Fruit fly (Drosophila melanogaster): ENCODE results near the gene CG15172.

DNA sequence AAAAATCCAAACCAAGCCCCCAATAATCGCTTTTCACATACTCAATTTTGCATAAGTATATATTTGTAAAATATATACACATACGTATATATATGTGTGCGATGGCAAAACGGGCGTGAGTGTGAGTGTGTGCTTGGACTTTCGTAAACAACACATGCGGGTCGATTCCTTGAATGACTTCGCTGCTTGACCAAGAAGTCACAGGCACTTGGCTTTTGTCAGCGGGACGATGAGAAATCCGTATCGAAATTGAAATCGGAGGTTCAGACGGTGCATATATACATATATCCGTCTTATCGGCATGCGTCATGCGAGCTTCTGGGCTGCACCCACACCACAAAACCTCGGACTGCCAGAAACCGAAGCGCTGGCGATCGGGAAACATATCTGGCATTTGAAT is 12.8 kb downstream of the CG15172 start:
- TF ChIP-seq psq (optimal IDR thresholded peaks at IDR 0.05) (no peak), usp (GFP tag; optimal IDR thresholded peaks at IDR 0.05) (no peak)
